Fruit fly (Drosophila melanogaster): Measurements from ENCODE around the gene Polr3H.

Gene Polr3H

dm6 chr3L:11624281-11624680 is 24.3 kb upstream of the Polr3H start, which contains the start of gene Akr1B:
TSS of gene Akr1B (minus strand) at chr3L:11624381.
- TF ChIP-seq Dfd (GFP tag; optimal IDR thresholded peaks at IDR 0.05) (no peak), Sp1 (GFP tag; optimal IDR thresholded peaks at IDR 0.05) (no peak), rgr (GFP tag; optimal IDR thresholded peaks at IDR 0.05) (no peak), Jra (GFP tag; optimal IDR thresholded peaks at IDR 0.05) (no peak), usp (GFP tag; optimal IDR thresholded peaks at IDR 0.05) (no peak), br (GFP tag; optimal IDR thresholded peaks at IDR 0.05) (no peak), Hnf4 (GFP tag; optimal IDR thresholded peaks at IDR 0.05) (no peak), dl (GFP tag; optimal IDR thresholded peaks at IDR 0.05; ENCODE audit: insufficient read depth in 1 of 2, partially characterized antibody in 2 of 2) (no peak), dmrt93B (GFP tag; optimal IDR thresholded peaks at IDR 0.05) (no peak), fru (GFP tag; optimal IDR thresholded peaks at IDR 0.05) (no peak), pan (optimal IDR thresholded peaks at IDR 0.05) (no peak), sage (GFP tag; optimal IDR thresholded peaks at IDR 0.05) (no peak), Vsx2 (GFP tag; optimal IDR thresholded peaks at IDR 0.05; ENCODE audit: partially characterized antibody) (no peak), CG32264 (GFP tag; optimal IDR thresholded peaks at IDR 0.05) (no peak), h (GFP tag; optimal IDR thresholded peaks at IDR 0.05) (no peak), Myc (optimal IDR thresholded peaks at IDR 0.05) (no peak), tai (GFP tag; optimal IDR thresholded peaks at IDR 0.05) (no peak)

- no peak for TF ChIP-seq usp (GFP tag; optimal IDR thresholded peaks at IDR 0.05)
- no peak for TF ChIP-seq Sp1 (GFP tag; optimal IDR thresholded peaks at IDR 0.05)
- TF ChIP-seq Hr83 (GFP tag; optimal IDR thresholded peaks at IDR 0.05; ENCODE audit: poor library complexity, severe bottlenecking), result no peak
- no peak for TF ChIP-seq pan (optimal IDR thresholded peaks at IDR 0.05)
These were observed 22.9 kb upstream of the Polr3H start, which contains the start of gene CG6083 for dm6 chr3L:11625634-11626175. TSS of gene CG6083 (minus strand) at chr3L:11626125.

- TF ChIP-seq br (GFP tag; optimal IDR thresholded peaks at IDR 0.05), result no peak
- no peak for TF ChIP-seq Hr78 (GFP tag; optimal IDR thresholded peaks at IDR 0.05)
- TF ChIP-seq Rel (GFP tag; optimal IDR thresholded peaks at IDR 0.05), result no peak
- no peak for TF ChIP-seq Rel (tag; optimal IDR thresholded peaks at IDR 0.05)
- TF ChIP-seq Dif (GFP tag; optimal IDR thresholded peaks at IDR 0.05; ENCODE audit: partially characterized antibody), result no peak
- TF ChIP-seq tai (GFP tag; optimal IDR thresholded peaks at IDR 0.05), result no peak
- no peak for TF ChIP-seq Abd-B (GFP tag; optimal IDR thresholded peaks at IDR 0.05)
- no peak for TF ChIP-seq HLH106 (tag; optimal IDR thresholded peaks at IDR 0.05)
- TF ChIP-seq h (GFP tag; optimal IDR thresholded peaks at IDR 0.05), result no peak
- TF ChIP-seq fru (GFP tag; optimal IDR thresholded peaks at IDR 0.05), result no peak
- no peak for TF ChIP-seq Hr83 (GFP tag; optimal IDR thresholded peaks at IDR 0.05; ENCODE audit: poor library complexity, severe bottlenecking)
- no peak for TF ChIP-seq foxo (GFP tag; optimal IDR thresholded peaks at IDR 0.05)
- TF ChIP-seq Dfd (GFP tag; optimal IDR thresholded peaks at IDR 0.05), result no peak
- no peak for TF ChIP-seq CG32264 (GFP tag; optimal IDR thresholded peaks at IDR 0.05)
- no peak for TF ChIP-seq dl (GFP tag; optimal IDR thresholded peaks at IDR 0.05; ENCODE audit: insufficient read depth in 1 of 2, partially characterized antibody in 2 of 2)
- no peak for TF ChIP-seq woc (GFP tag; optimal IDR thresholded peaks at IDR 0.05)
- TF ChIP-seq Vsx2 (GFP tag; optimal IDR thresholded peaks at IDR 0.05; ENCODE audit: partially characterized antibody), result no peak
- no peak for TF ChIP-seq brk (GFP tag; optimal IDR thresholded peaks at IDR 0.05)
- no peak for TF ChIP-seq Mio (GFP tag; optimal IDR thresholded peaks at IDR 0.05)
These were observed 22.2 kb upstream of the Polr3H start, which contains the start of gene PCID2 for dm6 chr3L:11626229-11626826. TSS of gene PCID2 (plus strand) at chr3L:11626441.

- TF ChIP-seq Dif (GFP tag; optimal IDR thresholded peaks at IDR 0.05; ENCODE audit: partially characterized antibody) (no peak), lola (GFP tag; optimal IDR thresholded peaks at IDR 0.05) (no peak), Hr78 (GFP tag; optimal IDR thresholded peaks at IDR 0.05) (no peak), br (GFP tag; optimal IDR thresholded peaks at IDR 0.05) (no peak), tai (GFP tag; optimal IDR thresholded peaks at IDR 0.05) (peak; percentile 74), Myc (optimal IDR thresholded peaks at IDR 0.05) (no peak), fru (GFP tag; optimal IDR thresholded peaks at IDR 0.05) (no peak), Jra (GFP tag; optimal IDR thresholded peaks at IDR 0.05) (peak; percentile 73), pan (optimal IDR thresholded peaks at IDR 0.05) (no peak), usp (GFP tag; optimal IDR thresholded peaks at IDR 0.05) (no peak), Hr83 (GFP tag; optimal IDR thresholded peaks at IDR 0.05; ENCODE audit: poor library complexity, severe bottlenecking) (peak; percentile 74), jim (GFP tag; optimal IDR thresholded peaks at IDR 0.05) (no peak), dsf (GFP tag; optimal IDR thresholded peaks at IDR 0.05; ENCODE audit: borderline replicate concordance) (peak; percentile 23), GATAd (GFP tag; optimal IDR thresholded peaks at IDR 0.05) (no peak), CrebA (GFP tag; optimal IDR thresholded peaks at IDR 0.05; ENCODE audit: borderline replicate concordance) (no peak), foxo (GFP tag; optimal IDR thresholded peaks at IDR 0.05) (no peak), sv (GFP tag; optimal IDR thresholded peaks at IDR 0.05) (no peak), Mio (GFP tag; optimal IDR thresholded peaks at IDR 0.05) (no peak), Sp1 (GFP tag; optimal IDR thresholded peaks at IDR 0.05) (no peak), OdsH (GFP tag; optimal IDR thresholded peaks at IDR 0.05) (no peak), rgr (GFP tag; optimal IDR thresholded peaks at IDR 0.05) (peak; percentile 10), woc (GFP tag; optimal IDR thresholded peaks at IDR 0.05) (no peak), dmrt93B (GFP tag; optimal IDR thresholded peaks at IDR 0.05) (no peak), sage (GFP tag; optimal IDR thresholded peaks at IDR 0.05) (peak; percentile 47), h (GFP tag; optimal IDR thresholded peaks at IDR 0.05) (peak; percentile 17), Rel (GFP tag; optimal IDR thresholded peaks at IDR 0.05) (no peak), Rel (tag; optimal IDR thresholded peaks at IDR 0.05) (peak; percentile 9), Dfd (GFP tag; optimal IDR thresholded peaks at IDR 0.05) (no peak), ey (GFP tag; optimal IDR thresholded peaks at IDR 0.05) (no peak), brk (GFP tag; optimal IDR thresholded peaks at IDR 0.05) (peak; percentile 52), CG9705 (GFP tag; optimal IDR thresholded peaks at IDR 0.05) (no peak), Abd-B (GFP tag; optimal IDR thresholded peaks at IDR 0.05) (no peak)
These were observed 20.6 kb upstream of the Polr3H start, which contains the start of gene Apt1 for dm6 chr3L:11627819-11628483. TSS of gene Apt1 (plus strand) at chr3L:11628037.
